Worm (Caenorhabditis elegans) whole organism, L2 larva: ENCODE measurements around the gene tbx-9.

ENCODE experiments used
- C34F6.9 ChIP-seq: fragments of 150-350 bp; optimal IDR thresholded peaks from 2 replicates; lab custom pipeline; 2014; ENCODE audit warnings: missing biosample characterization, missing genetic modification characterization
- F13H6.1 ChIP-seq: sonication (generic microtip); optimal IDR thresholded peaks from 2 replicates; lab custom pipeline; 2016; ENCODE audit warnings: missing genetic modification characterization, missing compliant biosample characterization
- R02D3.7 ChIP-seq: fragments of 150-350 bp; optimal IDR thresholded peaks from 2 replicates; lab custom pipeline; 2014; ENCODE audit warnings: missing biosample characterization, missing genetic modification characterization
- Y55F3AM.14 ChIP-seq: fragments of 200-800 bp; sonication (Bioruptor generic); optimal IDR thresholded peaks from 2 replicates; lab custom pipeline; 2018; ENCODE audit warnings: mild to moderate bottlenecking, missing genetic modification characterization, missing compliant biosample characterization
- ZK546.5 ChIP-seq: sonication (generic microtip); optimal IDR thresholded peaks from 2 replicates; lab custom pipeline; 2017; ENCODE audit warnings: missing biosample characterization, missing genetic modification characterization
- alr-1 ChIP-seq: fragments of 150-350 bp; optimal IDR thresholded peaks from 2 replicates; lab custom pipeline; 2014; ENCODE audit warnings: missing biosample characterization, missing genetic modification characterization
- aly-2 ChIP-seq: fragments of 150-350 bp; optimal IDR thresholded peaks from 2 replicates; lab custom pipeline; 2014; ENCODE audit warnings: missing biosample characterization, missing genetic modification characterization
- ama-1 ChIP-seq: fragments of 150-350 bp; optimal IDR thresholded peaks from 2 replicates; lab custom pipeline; 2018; ENCODE audit warnings: inconsistent platforms
- ceh-16 ChIP-seq: fragments of 150-350 bp; optimal IDR thresholded peaks from 2 replicates; lab custom pipeline; 2014; ENCODE audit warnings: missing biosample characterization, missing genetic modification characterization
- ceh-82 ChIP-seq: fragments of 150-350 bp; optimal IDR thresholded peaks from 2 replicates; lab custom pipeline; 2014; ENCODE audit warnings: missing biosample characterization, missing genetic modification characterization
- crh-2 ChIP-seq: sonication (generic microtip); optimal IDR thresholded peaks from 2 replicates; lab custom pipeline; 2017; ENCODE audit warnings: missing biosample characterization, missing genetic modification characterization
- dmd-4 ChIP-seq: sonication (generic microtip); optimal IDR thresholded peaks from 2 replicates; lab custom pipeline; 2017; ENCODE audit warnings: missing biosample characterization, missing genetic modification characterization
- egl-27 ChIP-seq: sonication (generic microtip); optimal IDR thresholded peaks from 3 replicates; lab custom pipeline; 2017; ENCODE audit warnings: missing biosample characterization, missing genetic modification reagents, missing genetic modification characterization
- elt-1 ChIP-seq: fragments of 150-350 bp; optimal IDR thresholded peaks from 2 replicates; lab custom pipeline; 2014; ENCODE audit warnings: missing biosample characterization, missing genetic modification characterization
- elt-3 ChIP-seq: sonication (generic microtip); optimal IDR thresholded peaks from 2 replicates; lab custom pipeline; 2017; ENCODE audit warnings: missing biosample characterization, missing genetic modification characterization
- fos-1 ChIP-seq: fragments of 150-350 bp; optimal IDR thresholded peaks from 2 replicates; lab custom pipeline; 2014; ENCODE audit warnings: missing biosample characterization, missing genetic modification characterization
- lin-11 ChIP-seq: fragments of 150-350 bp; sonication (generic microtip); optimal IDR thresholded peaks from 2 replicates; lab custom pipeline; 2014; ENCODE audit warnings: missing biosample characterization, missing genetic modification characterization, inconsistent platforms, mixed read lengths
- lin-13 ChIP-seq: fragments of 150-350 bp; optimal IDR thresholded peaks from 2 replicates; lab custom pipeline; 2014; ENCODE audit warnings: missing biosample characterization, missing genetic modification reagents, missing genetic modification characterization
- lin-39 ChIP-seq: fragments of 150-350 bp; optimal IDR thresholded peaks from 2 replicates; lab custom pipeline; 2014; ENCODE audit warnings: missing biosample characterization, missing genetic modification reagents, missing genetic modification characterization
- lsy-2 ChIP-seq, 2 experiments: fragments of 150-350 bp in 1 of 2; sonication (generic microtip) in 1 of 2; optimal IDR thresholded peaks; 2 replicates each; lab custom pipeline; 2014 to 2017; ENCODE audit warnings: missing biosample characterization in 2 of 2, missing genetic modification characterization in 2 of 2
- mab-5 ChIP-seq: fragments of 150-350 bp; optimal IDR thresholded peaks from 2 replicates; lab custom pipeline; 2014; ENCODE audit warnings: missing biosample characterization, missing genetic modification characterization
- mbf-1 ChIP-seq: sonication (generic microtip); optimal IDR thresholded peaks from 2 replicates; lab custom pipeline; 2017; ENCODE audit warnings: missing biosample characterization, missing genetic modification characterization
- mdl-1 ChIP-seq, 2 experiments: fragments of 150-350 bp in 1 of 2; sonication (generic microtip) in 1 of 2; optimal IDR thresholded peaks; 2 replicates each; lab custom pipeline; 2017; ENCODE audit warnings: missing biosample characterization in 2 of 2, missing genetic modification characterization in 2 of 2
- nhr-10 ChIP-seq: sonication (generic microtip); optimal IDR thresholded peaks from 2 replicates; lab custom pipeline; 2017; ENCODE audit warnings: missing biosample characterization, missing genetic modification characterization
- nhr-11 ChIP-seq: fragments of 150-350 bp; optimal IDR thresholded peaks from 2 replicates; lab custom pipeline; 2014; ENCODE audit warnings: missing biosample characterization, missing genetic modification characterization
- nhr-12 ChIP-seq: fragments of 150-350 bp; optimal IDR thresholded peaks from 2 replicates; lab custom pipeline; 2014; ENCODE audit warnings: missing biosample characterization, missing genetic modification characterization
- nhr-129 ChIP-seq: fragments of 150-350 bp; optimal IDR thresholded peaks from 2 replicates; lab custom pipeline; 2014; ENCODE audit warnings: missing biosample characterization, missing genetic modification characterization
- nhr-21 ChIP-seq: fragments of 150-350 bp; optimal IDR thresholded peaks from 2 replicates; lab custom pipeline; 2014; ENCODE audit warnings: missing biosample characterization, missing genetic modification characterization
- nhr-25 ChIP-seq: fragments of 150-350 bp; sonication (generic microtip); optimal IDR thresholded peaks from 3 replicates; lab custom pipeline; 2014; ENCODE audit warnings: missing biosample characterization, missing genetic modification characterization
- peb-1 ChIP-seq: fragments of 150-350 bp; optimal IDR thresholded peaks from 2 replicates; lab custom pipeline; 2014; ENCODE audit warnings: missing biosample characterization, missing genetic modification characterization
- sem-4 ChIP-seq: fragments of 150-350 bp; optimal IDR thresholded peaks from 2 replicates; lab custom pipeline; 2014; ENCODE audit warnings: missing biosample characterization, missing genetic modification reagents, missing genetic modification characterization
- sma-9 ChIP-seq, 2 experiments: fragments of 150-350 bp in 1 of 2; sonication (generic microtip) in 1 of 2; optimal IDR thresholded peaks; 2 replicates each; lab custom pipeline; 2014 to 2016; ENCODE audit warnings: missing genetic modification characterization in 2 of 2, mild to moderate bottlenecking in 1 of 2, missing biosample characterization in 1 of 2, missing compliant biosample characterization in 1 of 2, missing genetic modification reagents in 1 of 2, moderate library complexity in 1 of 2
- snpc-4 ChIP-seq: fragments of 150-350 bp; optimal IDR thresholded peaks from 2 replicates; lab custom pipeline; 2014; ENCODE audit warnings: missing biosample characterization, missing genetic modification characterization
- unc-39 ChIP-seq: fragments of 150-350 bp; optimal IDR thresholded peaks from 2 replicates; lab custom pipeline; 2014; ENCODE audit warnings: missing biosample characterization, missing genetic modification characterization
- unc-55 ChIP-seq: fragments of 150-350 bp; sonication (generic microtip); optimal IDR thresholded peaks from 3 replicates; lab custom pipeline; 2014; ENCODE audit warnings: missing biosample characterization, missing genetic modification reagents, missing genetic modification characterization
- unc-62 ChIP-seq: fragments of 150-350 bp; optimal IDR thresholded peaks from 2 replicates; lab custom pipeline; 2014; ENCODE audit warnings: missing biosample characterization, missing genetic modification reagents, missing genetic modification characterization
- ztf-1 ChIP-seq: fragments of 200-800 bp; sonication (Bioruptor generic); conservative IDR thresholded peaks from 2 replicates; pipeline ENCODE4 v1.3.6; 2022; ENCODE audit warnings: missing genetic modification characterization, missing compliant biosample characterization
- ztf-11 ChIP-seq: sonication (generic microtip); optimal IDR thresholded peaks from 2 replicates; lab custom pipeline; 2017; ENCODE audit warnings: missing biosample characterization, missing genetic modification characterization
- ztf-4 ChIP-seq: fragments of 150-350 bp; optimal IDR thresholded peaks from 2 replicates; lab custom pipeline; 2014; ENCODE audit warnings: missing biosample characterization, missing genetic modification characterization

The tbx-9 gene

DNA sequence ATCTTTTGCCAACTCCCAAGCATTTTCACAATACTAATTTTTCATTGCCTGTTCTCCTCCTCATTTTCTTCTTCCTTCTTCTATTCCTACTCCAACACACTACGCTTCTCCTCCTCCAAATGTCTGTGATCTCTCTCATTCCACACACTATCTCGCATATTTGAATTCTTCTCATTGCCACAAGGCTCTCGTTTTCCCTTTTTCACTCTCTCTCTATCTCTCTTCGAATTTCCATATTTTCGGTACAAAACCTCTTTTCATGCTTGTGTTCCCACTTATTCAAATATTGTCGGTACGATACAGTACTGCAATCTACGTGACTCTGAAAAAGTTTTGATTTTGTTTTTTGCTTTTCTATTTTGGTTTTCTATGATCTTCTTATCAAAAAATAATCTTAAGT, 39.0 kb upstream of the tbx-9 start:
- TF ChIP-seq mab-5 (tag; lab: Kevin White, UChicago) (no peak), ceh-82 (tag; lab: Kevin White, UChicago) (no peak), C34F6.9 (tag; lab: Kevin White, UChicago) (peak; percentile 53), Y55F3AM.14 (GFP tag; lab: Kevin White, UChicago) (no peak), dmd-4 (tag; lab: Kevin White, UChicago) (no peak), mbf-1 (tag; lab: Kevin White, UChicago) (no peak), ZK546.5 (tag; lab: Kevin White, UChicago) (no peak), crh-2 (tag; lab: Kevin White, UChicago) (peak; percentile 0), nhr-21 (tag; lab: Kevin White, UChicago) (no peak), unc-39 (no peak), sem-4 (tag; lab: Kevin White, UChicago) (no peak), nhr-129 (peak; percentile 6), elt-3 (tag; lab: Kevin White, UChicago) (no peak), nhr-12 (tag; lab: Kevin White, UChicago) (no peak), ztf-4 (no peak), unc-55 (peak; percentile 55), lin-11 (tag; lab: Kevin White, UChicago) (no peak), nhr-25 (tag; lab: Kevin White, UChicago) (no peak), elt-1 (no peak), ztf-1 (no peak), lin-13 (GFP tag; lab: Kevin White, UChicago) (no peak), mdl-1 (tag; optimal IDR thresholded peaks at IDR 0.05; lab: Kevin White, UChicago) (no peak), nhr-10 (no peak), ceh-16 (tag; lab: Kevin White, UChicago) (no peak), lsy-2 (tag; optimal IDR thresholded peaks at IDR 0.05; lab: Kevin White, UChicago) (peak in 1 of 2 experiments; percentile 18), F13H6.1 (tag; lab: Kevin White, UChicago) (no peak), egl-27 (no peak), nhr-11 (tag; lab: Kevin White, UChicago) (no peak), alr-1 (no peak), snpc-4 (tag; lab: Kevin White, UChicago) (no peak), peb-1 (tag; lab: Kevin White, UChicago) (no peak), sma-9 (GFP tag; optimal IDR thresholded peaks at IDR 0.05; lab: Kevin White, UChicago) (peak; percentile 12), sma-9 (tag; optimal IDR thresholded peaks at IDR 0.05; lab: Kevin White, UChicago) (no peak), ama-1 (lab: Kevin White, UChicago) (no peak), fos-1 (tag; lab: Kevin White, UChicago) (peak; percentile 32), R02D3.7 (tag; lab: Kevin White, UChicago) (no peak), aly-2 (tag; lab: Kevin White, UChicago) (no peak), lin-39 (tag; lab: Kevin White, UChicago) (no peak)
- TF ChIP-seq, all 48 proteins: peak for 7

DNA sequence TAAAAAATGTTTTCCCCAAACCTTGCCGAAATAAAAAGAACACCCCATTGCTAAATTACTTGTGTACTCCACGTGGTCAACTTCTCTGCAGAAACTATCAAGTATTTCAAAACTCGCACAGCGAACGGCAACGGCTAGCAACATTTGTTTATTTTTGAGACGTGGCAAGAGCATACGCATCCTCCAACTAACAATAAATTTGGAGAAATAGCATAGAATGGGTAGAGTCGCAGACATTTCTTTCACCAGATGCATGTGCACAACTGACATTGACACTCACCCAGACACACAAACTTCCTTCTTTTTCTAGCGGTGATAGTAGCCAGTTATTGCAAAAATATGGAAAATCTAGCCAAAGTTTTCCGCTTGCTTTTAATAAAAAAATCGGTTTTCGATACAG, 38.0 kb upstream of the tbx-9 start:
- TF ChIP-seq unc-62 (GFP tag; lab: Kevin White, UChicago), result no peak
- no peak for TF ChIP-seq ztf-1
- TF ChIP-seq Y55F3AM.14 (GFP tag; lab: Kevin White, UChicago), result no peak
- peak in 1 of 2 experiments; percentile 23 for TF ChIP-seq lsy-2 (tag; optimal IDR thresholded peaks at IDR 0.05; lab: Kevin White, UChicago)
- TF ChIP-seq C34F6.9 (tag; lab: Kevin White, UChicago), result peak; percentile 33
- no peak for TF ChIP-seq nhr-12 (tag; lab: Kevin White, UChicago)
- peak; percentile 16 for TF ChIP-seq F13H6.1 (tag; lab: Kevin White, UChicago)
- no peak for TF ChIP-seq fos-1 (tag; lab: Kevin White, UChicago)
- no peak for TF ChIP-seq mbf-1 (tag; lab: Kevin White, UChicago)
- no peak for TF ChIP-seq ztf-4
- TF ChIP-seq ztf-11 (tag; lab: Kevin White, UChicago), result no peak
- TF ChIP-seq aly-2 (tag; lab: Kevin White, UChicago), result no peak
- no peak for TF ChIP-seq nhr-129
- no peak for TF ChIP-seq lin-39 (tag; lab: Kevin White, UChicago)
- no peak for TF ChIP-seq lin-13 (GFP tag; lab: Kevin White, UChicago)
- TF ChIP-seq elt-3 (tag; lab: Kevin White, UChicago), result no peak
- no peak for TF ChIP-seq snpc-4 (tag; lab: Kevin White, UChicago)
- TF ChIP-seq R02D3.7 (tag; lab: Kevin White, UChicago), result no peak
- peak; percentile 82 for TF ChIP-seq crh-2 (tag; lab: Kevin White, UChicago)

DNA sequence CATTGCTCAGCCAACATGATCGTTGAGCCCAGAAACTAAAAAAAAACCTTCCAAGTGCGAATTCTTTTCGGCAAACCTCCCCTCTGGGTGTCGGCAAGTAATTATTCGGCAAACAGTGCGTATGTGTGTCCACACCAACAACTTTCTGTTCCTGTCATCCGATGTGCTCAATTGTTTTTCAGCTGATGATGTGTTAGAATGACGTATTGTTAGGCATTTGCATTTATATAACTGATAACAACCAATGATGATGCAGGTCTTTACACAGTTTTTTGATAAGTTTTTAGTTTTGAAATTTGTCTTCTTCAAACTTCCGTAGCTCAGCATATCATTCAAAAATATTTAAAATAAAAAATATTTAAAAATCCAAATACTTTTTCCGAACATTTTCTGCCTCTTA, 37.2 kb upstream of the tbx-9 start:
- TF ChIP-seq elt-1, result no peak
- peak; percentile 1 for TF ChIP-seq sma-9 (GFP tag; optimal IDR thresholded peaks at IDR 0.05; lab: Kevin White, UChicago)
- no peak for TF ChIP-seq sma-9 (tag; optimal IDR thresholded peaks at IDR 0.05; lab: Kevin White, UChicago)
- TF ChIP-seq fos-1 (tag; lab: Kevin White, UChicago), result peak; percentile 72
- TF ChIP-seq lin-13 (GFP tag; lab: Kevin White, UChicago), result no peak
- no peak for TF ChIP-seq crh-2 (tag; lab: Kevin White, UChicago)
